Worm (Caenorhabditis elegans) whole organism, midembryonic: Measurements from ENCODE around the gene C14B9.3.

Experiments used
- T22C8.4 ChIP-seq: fragments of 200-800 bp; sonication (Bioruptor generic); IDR thresholded peaks from 2 replicates; pipeline ENCODE4 v1.3.6; 2022; ENCODE audit warnings: missing genetic modification characterization, missing compliant biosample characterization
- flt-1 ChIP-seq: fragments of 200-800 bp; sonication (Bioruptor generic); IDR thresholded peaks from 2 replicates; pipeline ENCODE4 v1.3.6; 2022; ENCODE audit warnings: missing genetic modification characterization, missing compliant biosample characterization
- klf-2 ChIP-seq: fragments of 200-800 bp; sonication (Bioruptor generic); conservative IDR thresholded peaks from 2 replicates; pipeline ENCODE4 v1.3.6; 2022; ENCODE audit warnings: missing genetic modification reagents, missing genetic modification characterization, missing compliant biosample characterization
- ref-1 ChIP-seq: fragments of 200-800 bp; sonication (Bioruptor generic); conservative IDR thresholded peaks from 2 replicates; pipeline ENCODE4 v1.3.6; 2022; ENCODE audit warnings: missing genetic modification reagents, missing genetic modification characterization, missing compliant biosample characterization
- tab-1 ChIP-seq: fragments of 200-800 bp; sonication (Bioruptor generic); IDR thresholded peaks from 2 replicates; pipeline ENCODE4 v1.3.6; 2022; ENCODE audit warnings: missing genetic modification characterization, missing compliant biosample characterization
- ztf-23 ChIP-seq: fragments of 200-800 bp; sonication (Bioruptor generic); IDR thresholded peaks from 2 replicates; pipeline ENCODE4 v1.3.6; 2022; ENCODE audit warnings: missing genetic modification reagents, missing genetic modification characterization, missing compliant biosample characterization
- ztf-29 ChIP-seq: fragments of 200-800 bp; sonication (Bioruptor generic); IDR thresholded peaks from 2 replicates; pipeline ENCODE4 v1.3.6; 2022; ENCODE audit warnings: missing genetic modification reagents, missing genetic modification characterization, missing compliant biosample characterization

DNA sequence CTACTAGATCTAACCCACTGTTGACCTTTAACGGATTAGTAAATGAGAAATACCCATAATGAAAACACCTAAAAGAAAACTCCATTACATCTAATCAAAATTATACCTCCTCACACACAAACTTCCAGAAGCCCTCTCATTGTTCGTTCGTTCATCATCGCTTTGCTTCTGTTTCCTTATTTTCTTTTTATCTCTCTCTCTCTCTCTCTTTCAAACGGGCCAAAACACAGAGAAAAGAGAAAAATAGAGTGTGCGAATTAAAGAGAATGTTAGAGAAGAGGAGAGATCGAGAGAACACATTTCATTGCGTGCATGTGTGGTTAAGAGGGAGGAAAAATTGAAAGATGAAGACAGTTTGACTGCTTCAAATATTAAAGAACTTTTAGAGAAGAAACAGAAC lies 15.7 kb downstream of the C14B9.3 start:
- no peak for TF ChIP-seq flt-1
- no peak for TF ChIP-seq ref-1
- no peak for TF ChIP-seq ztf-29 (GFP tag; lab: Robert Waterston, UW)
- TF ChIP-seq klf-2 (GFP tag; lab: Robert Waterston, UW) = no peak
- no peak for TF ChIP-seq T22C8.4 (GFP tag; lab: Robert Waterston, UW)
- no peak for TF ChIP-seq ztf-23
- no peak for TF ChIP-seq tab-1 (GFP tag; lab: Robert Waterston, UW)
